Worm (Caenorhabditis elegans): ENCODE results near the gene gcy-15.
A peak's percentile ranks its signal among the peaks of the same experiment; 100 is the strongest.

The gcy-15 gene

DNA sequence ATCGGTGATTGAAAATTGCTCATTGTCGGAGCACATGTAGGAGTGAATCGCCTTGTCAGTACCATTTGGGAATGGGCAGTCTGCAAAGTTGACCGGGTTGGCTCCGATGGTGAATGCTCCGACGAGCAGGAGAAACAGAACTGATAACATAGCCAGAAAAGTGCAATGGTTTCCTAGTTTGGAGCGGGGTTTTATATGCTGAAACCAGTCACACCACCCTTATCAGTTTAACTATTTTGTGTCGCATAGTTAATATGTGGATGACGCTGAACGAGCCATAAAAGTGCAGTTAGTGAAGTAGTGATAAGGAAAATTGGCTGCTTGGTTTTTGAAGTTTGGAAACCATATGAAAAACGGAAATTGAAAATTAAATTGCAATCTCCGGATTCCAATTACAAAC is 49.0 kb upstream of the gcy-15 start, which contains the start of gene C17F4.7 (continued):
- TF ChIP-seq unc-62 (GFP tag; optimal IDR thresholded peaks at IDR 0.05) (peak; percentile 47), pha-4 (tag; optimal IDR thresholded peaks at IDR 0.05) (no peak), F55B11.4 (tag; optimal IDR thresholded peaks at IDR 0.05; ENCODE audit: borderline replicate concordance, insufficient read depth) (no peak), hlh-26 (GFP tag; conservative IDR thresholded peaks at IDR 0.05) (no peak), tbp1 (GFP tag; optimal IDR thresholded peaks at IDR 0.05) (peak; percentile 21), ztf-28 (GFP tag; IDR thresholded peaks at IDR 0.05) (no peak), attf-6 (GFP tag; IDR thresholded peaks at IDR 0.05) (no peak), ceh-91 (GFP tag; IDR thresholded peaks at IDR 0.05) (no peak), snpc-3.4 (tag; optimal IDR thresholded peaks at IDR 0.05) (no peak), F49E8.2 (tag; optimal IDR thresholded peaks at IDR 0.05; ENCODE audit: insufficient read depth) (no peak), tbx-9 (tag; optimal IDR thresholded peaks at IDR 0.05; ENCODE audit: borderline replicate concordance) (no peak), ceh-58 (GFP tag; IDR thresholded peaks at IDR 0.05) (no peak), mxl-1 (tag; optimal IDR thresholded peaks at IDR 0.05) (no peak), mes-4 (tag; optimal IDR thresholded peaks at IDR 0.05) (no peak), tlf-1 (GFP tag; optimal IDR thresholded peaks at IDR 0.05) (no peak), C17E4.6 (GFP tag; IDR thresholded peaks at IDR 0.05) (no peak), ceh-40 (GFP tag; IDR thresholded peaks at IDR 0.05) (no peak), lin-40 (tag; optimal IDR thresholded peaks at IDR 0.05) (no peak), ceh-79 (tag; optimal IDR thresholded peaks at IDR 0.05) (no peak), sea-2 (GFP tag; IDR thresholded peaks at IDR 0.05) (no peak), C06A6.2 (GFP tag; conservative IDR thresholded peaks at IDR 0.05) (no peak), atf-7 (tag; optimal IDR thresholded peaks at IDR 0.05) (peak; percentile 50), egl-44 (GFP tag; IDR thresholded peaks at IDR 0.05) (no peak), ztf-25 (GFP tag; IDR thresholded peaks at IDR 0.05) (no peak), madf-10 (tag; optimal IDR thresholded peaks at IDR 0.05) (peak; percentile 11), zfh-2 (GFP tag; conservative IDR thresholded peaks at IDR 0.05) (no peak), lin-35 (GFP tag; optimal IDR thresholded peaks at IDR 0.05) (no peak), nhr-120 (GFP tag; IDR thresholded peaks at IDR 0.05) (no peak), Y56A3A.18 (GFP tag; IDR thresholded peaks at IDR 0.05) (no peak), unc-130 (GFP tag; optimal IDR thresholded peaks at IDR 0.05) (no peak), let-526 (GFP tag; IDR thresholded peaks at IDR 0.05) (no peak), hmg-1.2 (GFP tag; IDR thresholded peaks at IDR 0.05) (no peak), nhr-90 (tag; optimal IDR thresholded peaks at IDR 0.05) (no peak), F57C9.4 (tag; optimal IDR thresholded peaks at IDR 0.05) (no peak), rcor-1 (GFP tag; IDR thresholded peaks at IDR 0.05) (no peak), ceh-100 (GFP tag; IDR thresholded peaks at IDR 0.05) (no peak), lsy-27 (tag; optimal IDR thresholded peaks at IDR 0.05; ENCODE audit: borderline replicate concordance, insufficient read depth) (no peak), snpc-4 (GFP tag; optimal IDR thresholded peaks at IDR 0.05) (no peak), snpc-4 (tag; optimal IDR thresholded peaks at IDR 0.05) (no peak), fkh-3 (tag; optimal IDR thresholded peaks at IDR 0.05) (no peak), mcd-1 (GFP tag; IDR thresholded peaks at IDR 0.05) (no peak), F10E7.11 (tag; optimal IDR thresholded peaks at IDR 0.05) (no peak), hsf-1 (GFP tag; IDR thresholded peaks at IDR 0.05) (no peak), ccch-3 (GFP tag; optimal IDR thresholded peaks at IDR 0.05) (no peak), F33H1.4 (GFP tag; IDR thresholded peaks at IDR 0.05) (no peak), ZK185.1 (tag; optimal IDR thresholded peaks at IDR 0.05; ENCODE audit: poor library complexity, severe bottlenecking) (no peak), efl-1 (GFP tag; optimal IDR thresholded peaks at IDR 0.05) (no peak), B0336.3 (GFP tag; IDR thresholded peaks at IDR 0.05) (0 out of 2 replicates have a peak, but pooled peaks have one; percentile 16), ztf-22 (GFP tag; optimal IDR thresholded peaks at IDR 0.05) (peak; percentile 29), rec-8 (tag; optimal IDR thresholded peaks at IDR 0.05) (no peak)
